Worm (Caenorhabditis elegans): ENCODE data around the gene T26H8.5.
"Not testable (repeated sequence)": the region's sequence is repeated elsewhere in the genome, so short reads cannot be mapped to it uniquely, and the experiment has no call there.

The T26H8.5 gene

ce11 chrV:15332851-15333250 is 27.4 kb upstream of the T26H8.5 start, which contains the start of gene srw-113:
srw-113 (plus strand) TSS chrV:15333151.
- TF ChIP-seq hlh-8 (tag; optimal IDR thresholded peaks at IDR 0.05) (no peak), ceh-14 (tag; optimal IDR thresholded peaks at IDR 0.05) (no peak), ceh-45 (GFP tag; IDR thresholded peaks at IDR 0.05) (no peak), mec-3 (tag; optimal IDR thresholded peaks at IDR 0.05; ENCODE audit: borderline replicate concordance) (no peak)

ce11 chrV:15330314-15330713 is 24.9 kb upstream of the T26H8.5 start, which contains the start of gene srh-295:
srh-295 (plus strand) TSS chrV:15330614.
- TF ChIP-seq elt-4 (tag; optimal IDR thresholded peaks at IDR 0.05): no peak
- no peak for TF ChIP-seq T23F11.4 (GFP tag; optimal IDR thresholded peaks at IDR 0.05)
- no peak for TF ChIP-seq sox-2 (GFP tag; IDR thresholded peaks at IDR 0.05)
- no peak for TF ChIP-seq ceh-14 (tag; optimal IDR thresholded peaks at IDR 0.05)
- TF ChIP-seq hlh-6 (tag; optimal IDR thresholded peaks at IDR 0.05): no peak

- TF ChIP-seq F13H6.1 (tag; optimal IDR thresholded peaks at IDR 0.05) (no peak), ttx-3 (tag; optimal IDR thresholded peaks at IDR 0.05) (no peak), pha-2 (tag; optimal IDR thresholded peaks at IDR 0.05) (no peak), hlh-30 (tag; optimal IDR thresholded peaks at IDR 0.05; ENCODE audit: insufficient read depth) (no peak), ceh-2 (tag; optimal IDR thresholded peaks at IDR 0.05) (no peak), ceh-45 (GFP tag; IDR thresholded peaks at IDR 0.05) (no peak), gmeb-2 (tag; optimal IDR thresholded peaks at IDR 0.05) (no peak), T23F11.4 (GFP tag; optimal IDR thresholded peaks at IDR 0.05) (no peak), K09A11.1 (tag; optimal IDR thresholded peaks at IDR 0.05; ENCODE audit: insufficient read depth) (no peak), unc-86 (tag; optimal IDR thresholded peaks at IDR 0.05) (no peak), elt-2 (tag; optimal IDR thresholded peaks at IDR 0.05) (no peak), K02D7.2 (tag; optimal IDR thresholded peaks at IDR 0.05) (no peak), hlh-15 (tag; optimal IDR thresholded peaks at IDR 0.05) (no peak), ceh-6 (GFP tag; optimal IDR thresholded peaks at IDR 0.05) (no peak), Y22D7AL.16 (tag; optimal IDR thresholded peaks at IDR 0.05) (no peak)
Observed at ce11 chrV:15327745-15328447, 22.5 kb upstream of the T26H8.5 start, which contains the start of gene ZK1037.6. ZK1037.6 (minus strand) TSS chrV:15327795.

ce11 chrV:15323417-15323816 is 18.0 kb upstream of the T26H8.5 start:
- TF ChIP-seq elt-2 (tag; optimal IDR thresholded peaks at IDR 0.05): peak; percentile 85
- TF ChIP-seq mec-3 (tag; optimal IDR thresholded peaks at IDR 0.05; ENCODE audit: borderline replicate concordance): no peak

- TF ChIP-seq T23F11.4, fkh-10, C38D4.7 (GFP tag; optimal IDR thresholded peaks at IDR 0.05): not testable (repeated sequence)
Observed at ce11 chrV:15322653-15323052, 17.3 kb upstream of the T26H8.5 start, which contains the start of gene nhr-247. nhr-247 (plus strand) TSS chrV:15322982.

- no peak for TF ChIP-seq sox-2 (GFP tag; IDR thresholded peaks at IDR 0.05)
- TF ChIP-seq nhr-232 (tag; optimal IDR thresholded peaks at IDR 0.05): no peak
- TF ChIP-seq fkh-6 (tag; optimal IDR thresholded peaks at IDR 0.05): no peak
- TF ChIP-seq pha-2 (tag; optimal IDR thresholded peaks at IDR 0.05): no peak
- peak; percentile 40 for TF ChIP-seq pqm-1 (tag; optimal IDR thresholded peaks at IDR 0.05)
- TF ChIP-seq C38D4.7 (GFP tag; optimal IDR thresholded peaks at IDR 0.05): no peak
- peak; percentile 99 for TF ChIP-seq elt-2 (tag; optimal IDR thresholded peaks at IDR 0.05)
- no peak for TF ChIP-seq rnt-1 (tag; optimal IDR thresholded peaks at IDR 0.05)
Observed at ce11 chrV:15318638-15319037, 13.2 kb upstream of the T26H8.5 start, which contains the start of gene nhr-291. nhr-291 (plus strand) TSS chrV:15318961.

All from whole organism, late embryonic.